Worm (Caenorhabditis elegans) whole organism, early embryonic: ENCODE measurements around the gene exos-4.1.
A peak's percentile ranks its signal among the peaks of the same experiment; 100 is the strongest.

Experiments
- B0310.2 ChIP-seq: sonication (generic microtip); optimal IDR thresholded peaks from 2 replicates; lab custom pipeline; 2016; ENCODE audit warnings: mild to moderate bottlenecking, missing genetic modification characterization, missing compliant biosample characterization
- F13C5.2 ChIP-seq: sonication (generic microtip); optimal IDR thresholded peaks from 2 replicates; lab custom pipeline; 2017; ENCODE audit warnings: mild to moderate bottlenecking, missing genetic modification characterization, inconsistent platforms, missing compliant biosample characterization
- aly-1 ChIP-seq: sonication (generic microtip); optimal IDR thresholded peaks from 2 replicates; lab custom pipeline; 2016; ENCODE audit warnings: missing genetic modification characterization, missing compliant biosample characterization
- ama-1 ChIP-seq: fragments of 150-350 bp; optimal IDR thresholded peaks from 2 replicates; lab custom pipeline; 2014
- ceh-13 ChIP-seq: fragments of 200-800 bp; sonication (Bioruptor generic); optimal IDR thresholded peaks from 2 replicates; lab custom pipeline; 2018; ENCODE audit warnings: mild to moderate bottlenecking, missing genetic modification characterization, missing compliant biosample characterization
- ceh-36 ChIP-seq: sonication (generic microtip); optimal IDR thresholded peaks from 2 replicates; lab custom pipeline; 2016; ENCODE audit warnings: missing genetic modification characterization, inconsistent platforms, missing compliant biosample characterization
- ets-7 ChIP-seq: sonication (generic microtip); optimal IDR thresholded peaks from 2 replicates; lab custom pipeline; 2016; ENCODE audit warnings: missing genotype, missing genetic modification characterization, missing compliant biosample characterization
- flt-1 ChIP-seq: fragments of 200-800 bp; sonication (Bioruptor generic); IDR thresholded peaks from 2 replicates; pipeline ENCODE4 v1.3.6; 2022; ENCODE audit warnings: missing genetic modification characterization, missing compliant biosample characterization
- hmbx-1 ChIP-seq: sonication (generic microtip); optimal IDR thresholded peaks from 2 replicates; lab custom pipeline; 2016; ENCODE audit warnings: mild to moderate bottlenecking, missing genetic modification characterization, missing compliant biosample characterization
- hmg-4 ChIP-seq: fragments of 200-800 bp; sonication (Bioruptor generic); optimal IDR thresholded peaks from 2 replicates; lab custom pipeline; 2018; ENCODE audit warnings: mild to moderate bottlenecking, missing genetic modification characterization, missing compliant biosample characterization
- hnd-1 ChIP-seq: sonication (generic microtip); optimal IDR thresholded peaks from 2 replicates; lab custom pipeline; 2016; ENCODE audit warnings: missing genetic modification characterization, missing compliant biosample characterization
- pes-1 ChIP-seq: fragments of 200-800 bp; sonication (Bioruptor generic); IDR thresholded peaks from 2 replicates; pipeline ENCODE4 v1.3.6; 2022; ENCODE audit warnings: missing genetic modification reagents, missing genetic modification characterization, missing compliant biosample characterization
- scrt-1 ChIP-seq: fragments of 200-800 bp; sonication (Bioruptor generic); IDR thresholded peaks from 2 replicates; pipeline ENCODE4 v1.3.6; 2022; ENCODE audit warnings: missing genetic modification characterization, missing compliant biosample characterization
- sea-1 ChIP-seq: fragments of 200-800 bp; sonication (Bioruptor generic); conservative IDR thresholded peaks from 2 replicates; pipeline ENCODE4 v1.3.6; 2022; ENCODE audit warnings: missing genetic modification characterization, missing compliant biosample characterization
- tbx-11 ChIP-seq: fragments of 200-800 bp; sonication (Bioruptor generic); IDR thresholded peaks from 2 replicates; pipeline ENCODE4 v1.3.6; 2022; ENCODE audit warnings: missing genetic modification characterization, missing compliant biosample characterization
- tbx-37 ChIP-seq: fragments of 200-800 bp; sonication (Bioruptor generic); conservative IDR thresholded peaks from 2 replicates; pipeline ENCODE4 v1.3.6; 2022; ENCODE audit warnings: missing genetic modification reagents, missing genetic modification characterization, missing compliant biosample characterization
- tra-4 ChIP-seq: sonication (generic microtip); optimal IDR thresholded peaks from 2 replicates; lab custom pipeline; 2017; ENCODE audit warnings: missing genetic modification characterization, missing compliant biosample characterization

The exos-4.1 gene

ce11 chrIV:13086705-13087104 lies 12.1 kb upstream of the exos-4.1 start, which contains the start of gene spin-2:
spin-2 (plus strand) TSS chrIV:13087005.
- no peak for TF ChIP-seq ceh-36 (tag; lab: Kevin White, UChicago)
- TF ChIP-seq hnd-1, result no peak
- no peak for TF ChIP-seq sea-1 (GFP tag; lab: Robert Waterston, UW)
- TF ChIP-seq tra-4 (tag; lab: Kevin White, UChicago), result no peak
- no peak for TF ChIP-seq ama-1 (lab: Kevin White, UChicago)
- TF ChIP-seq ets-7 (tag; lab: Kevin White, UChicago), result no peak
- no peak for TF ChIP-seq hmbx-1 (tag; lab: Kevin White, UChicago)
- TF ChIP-seq scrt-1 (GFP tag; lab: Robert Waterston, UW), result no peak
- no peak for TF ChIP-seq tbx-11

- TF ChIP-seq hmg-4 (GFP tag; lab: Kevin White, UChicago) (peak; percentile 42), tbx-37 (GFP tag; lab: Robert Waterston, UW) (no peak)
Observed at ce11 chrIV:13089671-13090242, 9.0 kb upstream of the exos-4.1 start.

ce11 chrIV:13090967-13091366 lies 7.8 kb upstream of the exos-4.1 start, which contains the start of gene col-132:
col-132 (minus strand) TSS chrIV:13091067.
- no peak for TF ChIP-seq aly-1 (tag; lab: Kevin White, UChicago)
- no peak for TF ChIP-seq ceh-13 (GFP tag; lab: Kevin White, UChicago)
- TF ChIP-seq pes-1 (GFP tag; lab: Robert Waterston, UW), result no peak
- TF ChIP-seq ets-7 (tag; lab: Kevin White, UChicago), result no peak
- no peak for TF ChIP-seq flt-1 (GFP tag; lab: Robert Waterston, UW)
- TF ChIP-seq scrt-1 (GFP tag; lab: Robert Waterston, UW), result no peak
- TF ChIP-seq F13C5.2 (tag; lab: Kevin White, UChicago), result no peak
- no peak for TF ChIP-seq tra-4 (tag; lab: Kevin White, UChicago)
- no peak for TF ChIP-seq ceh-36 (tag; lab: Kevin White, UChicago)
- no peak for TF ChIP-seq B0310.2 (tag; lab: Kevin White, UChicago)
- no peak for TF ChIP-seq tbx-37 (GFP tag; lab: Robert Waterston, UW)
- TF ChIP-seq ama-1 (lab: Kevin White, UChicago), result no peak
- no peak for TF ChIP-seq hnd-1
- no peak for TF ChIP-seq hmg-4 (GFP tag; lab: Kevin White, UChicago)
- TF ChIP-seq sea-1 (GFP tag; lab: Robert Waterston, UW), result no peak
- no peak for TF ChIP-seq tbx-11
- no peak for TF ChIP-seq hmbx-1 (tag; lab: Kevin White, UChicago)

- no peak for TF ChIP-seq ets-7 (tag; lab: Kevin White, UChicago)
Observed at ce11 chrIV:13093677-13094076, 5.1 kb upstream of the exos-4.1 start, which contains the start of the genes prcc-1 and C39E9.12. prcc-1 (minus strand) TSS chrIV:13093795. C39E9.12 (plus strand) TSS chrIV:13094007.

- TF ChIP-seq ama-1 (lab: Kevin White, UChicago) (peak; percentile 14), scrt-1 (GFP tag; lab: Robert Waterston, UW) (no peak)
Observed at ce11 chrIV:13095462-13095861, 3.3 kb upstream of the exos-4.1 start, which contains the start of gene rfc-3. rfc-3 (plus strand) TSS chrIV:13095762.

ce11 chrIV:13096778-13097177 lies 2.0 kb upstream of the exos-4.1 start:
- no peak for TF ChIP-seq sea-1 (GFP tag; lab: Robert Waterston, UW)
- no peak for TF ChIP-seq ets-7 (tag; lab: Kevin White, UChicago)
- no peak for TF ChIP-seq aly-1 (tag; lab: Kevin White, UChicago)
- no peak for TF ChIP-seq flt-1 (GFP tag; lab: Robert Waterston, UW)
- TF ChIP-seq tbx-11, result no peak
- TF ChIP-seq tbx-37 (GFP tag; lab: Robert Waterston, UW), result no peak

- TF ChIP-seq ets-7 (tag; lab: Kevin White, UChicago) (no peak), B0310.2 (tag; lab: Kevin White, UChicago) (no peak), sea-1 (GFP tag; lab: Robert Waterston, UW) (no peak), aly-1 (tag; lab: Kevin White, UChicago) (no peak), hmg-4 (GFP tag; lab: Kevin White, UChicago) (no peak), scrt-1 (GFP tag; lab: Robert Waterston, UW) (no peak), ceh-36 (tag; lab: Kevin White, UChicago) (no peak), hmbx-1 (tag; lab: Kevin White, UChicago) (no peak), flt-1 (GFP tag; lab: Robert Waterston, UW) (no peak), tbx-11 (no peak), hnd-1 (no peak), tbx-37 (GFP tag; lab: Robert Waterston, UW) (no peak), tra-4 (tag; lab: Kevin White, UChicago) (no peak), ama-1 (lab: Kevin White, UChicago) (no peak)
Observed at ce11 chrIV:13100415-13100814, 1.6 kb downstream of the exos-4.1 start, which contains the start of gene fask-1. fask-1 (plus strand) TSS chrIV:13100715.

- TF ChIP-seq tra-4 (tag; lab: Kevin White, UChicago) (no peak), hmg-4 (GFP tag; lab: Kevin White, UChicago) (no peak), hnd-1 (no peak)
Observed at ce11 chrIV:13104900-13105299, 6.1 kb downstream of the exos-4.1 start, which contains the start of gene rde-11. rde-11 (plus strand) TSS chrIV:13105200.
